Fruit fly (Drosophila melanogaster) whole organism, embryonic: Measurements from ENCODE around the gene NaPi-III.

Source experiments
- CG10431 ChIP-seq: fragments of 200-800 bp; sonication (Bioruptor generic); optimal IDR thresholded peaks from 3 replicates; lab custom pipeline; 2018; ENCODE audit warnings: missing biosample characterization, mild to moderate bottlenecking, missing genetic modification characterization
- CG11695 ChIP-seq: fragments of 200-800 bp; sonication (Bioruptor generic); IDR thresholded peaks from 3 replicates; pipeline ENCODE4 v1.3.6; 2022; ENCODE audit warnings: missing biosample characterization, missing genetic modification characterization
- CG13287 ChIP-seq: fragments of 200-800 bp; sonication (Bioruptor generic); IDR thresholded peaks from 2 replicates; pipeline ENCODE4 v1.3.6; 2022; ENCODE audit warnings: missing biosample characterization, missing genetic modification characterization; ENCODE audit not compliant: partially characterized antibody
- CG15073 ChIP-seq: fragments of 200-800 bp; sonication (Bioruptor generic); optimal IDR thresholded peaks from 2 replicates; lab custom pipeline; 2016; ENCODE audit warnings: missing biosample characterization, missing genetic modification characterization
- CG2202 ChIP-seq: fragments of 200-800 bp; sonication (Bioruptor generic); optimal IDR thresholded peaks from 2 replicates; lab custom pipeline; 2018; ENCODE audit warnings: missing biosample characterization, mild to moderate bottlenecking, missing genetic modification characterization
- CG33213 ChIP-seq: fragments of 200-800 bp; sonication (Bioruptor generic); optimal IDR thresholded peaks from 3 replicates; lab custom pipeline; 2016; ENCODE audit warnings: missing biosample characterization, missing genetic modification characterization
- CG3847 ChIP-seq: fragments of 200-800 bp; sonication (Bioruptor generic); IDR thresholded peaks from 2 replicates; pipeline ENCODE4 v1.3.6; 2022; ENCODE audit warnings: missing biosample characterization, missing genetic modification characterization
- CG43689 ChIP-seq: fragments of 200-800 bp; sonication (Bioruptor generic); IDR thresholded peaks from 2 replicates; pipeline ENCODE4 v1.3.6; 2022; ENCODE audit warnings: missing biosample characterization, missing genetic modification characterization
- CG4617 ChIP-seq: fragments of 200-800 bp; sonication (Bioruptor generic); optimal IDR thresholded peaks from 3 replicates; lab custom pipeline; 2016; ENCODE audit warnings: missing biosample characterization, missing genetic modification characterization, borderline replicate concordance
- CG7786 ChIP-seq: fragments of 200-800 bp; sonication (Bioruptor generic); optimal IDR thresholded peaks from 2 replicates; lab custom pipeline; 2016; ENCODE audit warnings: missing biosample characterization, missing genetic modification characterization
- CG9797 ChIP-seq: fragments of 200-800 bp; sonication (Bioruptor generic); optimal IDR thresholded peaks from 3 replicates; lab custom pipeline; 2018; ENCODE audit warnings: missing biosample characterization, mild to moderate bottlenecking, missing genetic modification characterization
- Dp ChIP-seq: fragments of 200-800 bp; sonication (Bioruptor generic); optimal IDR thresholded peaks from 2 replicates; lab custom pipeline; 2018; ENCODE audit warnings: missing biosample characterization, mild to moderate bottlenecking, missing genetic modification characterization, moderate library complexity
- Dref ChIP-seq: fragments of 200-800 bp; sonication (Bioruptor generic); IDR thresholded peaks from 2 replicates; pipeline ENCODE4 v1.3.6; 2022; ENCODE audit warnings: missing biosample characterization, missing genetic modification characterization
- E2f2 ChIP-seq: fragments of 200-800 bp; sonication (Bioruptor generic); IDR thresholded peaks from 2 replicates; pipeline ENCODE4 v1.3.6; 2022; ENCODE audit warnings: missing biosample characterization, missing genetic modification characterization
- Elba2 ChIP-seq: fragments of 200-800 bp; sonication (Bioruptor generic); optimal IDR thresholded peaks from 3 replicates; lab custom pipeline; 2016; ENCODE audit warnings: missing biosample characterization, missing genetic modification characterization
- Gug ChIP-seq: fragments of 200-800 bp; sonication (Bioruptor generic); IDR thresholded peaks from 4 replicates; pipeline ENCODE4 v1.3.6; 2022; ENCODE audit warnings: missing biosample characterization, missing genetic modification characterization
- Hr39 ChIP-seq: fragments of >200 bp; optimal IDR thresholded peaks from 2 replicates; lab custom pipeline; 2017
- MBD-R2 ChIP-seq: fragments of 200-800 bp; sonication (Bioruptor generic); IDR thresholded peaks from 2 replicates; pipeline ENCODE4 v1.3.6; 2022; ENCODE audit warnings: missing biosample characterization, missing genetic modification characterization
- MESR4 ChIP-seq: fragments of 200-800 bp; sonication (Bioruptor generic); optimal IDR thresholded peaks from 2 replicates; lab custom pipeline; 2018; ENCODE audit warnings: missing biosample characterization, mild to moderate bottlenecking, missing genetic modification characterization, moderate library complexity
- Med ChIP-seq: fragments of 200-800 bp; sonication (Bioruptor generic); peaks from one replicate; lab custom pipeline; 2016; ENCODE audit warnings: missing biosample characterization, missing genetic modification characterization, mild to moderate bottlenecking, inconsistent platforms, moderate library complexity
- Myb ChIP-seq: fragments of 200-800 bp; sonication (Bioruptor generic); optimal IDR thresholded peaks from 2 replicates; lab custom pipeline; 2016; ENCODE audit warnings: missing biosample characterization, missing genetic modification characterization
- Neu2 ChIP-seq: fragments of 200-800 bp; sonication (Bioruptor generic); optimal IDR thresholded peaks from 3 replicates; lab custom pipeline; 2016; ENCODE audit warnings: missing biosample characterization, missing genetic modification characterization, borderline replicate concordance
- aop ChIP-seq: fragments of 200-800 bp; sonication (Bioruptor generic); IDR thresholded peaks from 2 replicates; pipeline ENCODE4 v1.3.6; 2022; ENCODE audit warnings: missing biosample characterization, missing genetic modification characterization
- ara ChIP-seq: fragments of 200-800 bp; sonication (Bioruptor generic); IDR thresholded peaks from 2 replicates; pipeline ENCODE4 v1.3.6; 2022; ENCODE audit warnings: missing biosample characterization, missing genetic modification characterization
- bbx ChIP-seq: fragments of 200-800 bp; sonication (Bioruptor generic); IDR thresholded peaks from 2 replicates; pipeline ENCODE4 v1.3.6; 2022; ENCODE audit warnings: missing biosample characterization, missing genetic modification characterization; ENCODE audit not compliant: partially characterized antibody
- bowl ChIP-seq: fragments of 200-800 bp; sonication (Bioruptor generic); IDR thresholded peaks from 2 replicates; pipeline ENCODE4 v1.3.6; 2022; ENCODE audit warnings: missing biosample characterization, missing genetic modification characterization
- br ChIP-seq: fragments of >200 bp; optimal IDR thresholded peaks from 2 replicates; lab custom pipeline; 2017
- ci ChIP-seq: fragments of 200-800 bp; sonication (Bioruptor generic); IDR thresholded peaks from 3 replicates; pipeline ENCODE4 v1.3.6; 2022; ENCODE audit warnings: missing biosample characterization, missing genetic modification characterization
- crp ChIP-seq, 2 experiments: fragments of 200-800 bp; sonication (Bioruptor generic); optimal IDR thresholded peaks; 2 replicates in 1 of 2; 3 replicates in 1 of 2; lab custom pipeline; 2017; ENCODE audit warnings: missing biosample characterization in 2 of 2, missing genetic modification characterization in 2 of 2, mild to moderate bottlenecking in 1 of 2, moderate library complexity in 1 of 2
- dysf ChIP-seq: fragments of 200-800 bp; sonication (Bioruptor generic); IDR thresholded peaks from 3 replicates; pipeline ENCODE4 v1.3.6; 2022; ENCODE audit warnings: missing biosample characterization, missing genetic modification characterization
- fd96Cb ChIP-seq: fragments of 200-800 bp; sonication (Bioruptor generic); optimal IDR thresholded peaks from 2 replicates; lab custom pipeline; 2018; ENCODE audit warnings: missing biosample characterization, mild to moderate bottlenecking, missing genetic modification characterization, moderate library complexity
- gfzf ChIP-seq: fragments of 200-800 bp; sonication (Bioruptor generic); optimal IDR thresholded peaks from 2 replicates; lab custom pipeline; 2016; ENCODE audit warnings: missing biosample characterization, mild to moderate bottlenecking, missing genetic modification characterization, moderate library complexity
- insv ChIP-seq, 2 experiments: fragments of 200-800 bp; sonication (Bioruptor generic); optimal IDR thresholded peaks; 3 replicates each; lab custom pipeline; 2016 to 2018; ENCODE audit warnings: missing biosample characterization in 2 of 2, missing genetic modification characterization in 2 of 2
- luna ChIP-seq: fragments of 200-800 bp; sonication (Bioruptor generic); optimal IDR thresholded peaks from 2 replicates; lab custom pipeline; 2016; ENCODE audit warnings: missing biosample characterization, missing genetic modification characterization
- nerfin-1 ChIP-seq: fragments of 200-800 bp; sonication (Bioruptor generic); optimal IDR thresholded peaks from 3 replicates; lab custom pipeline; 2019; ENCODE audit warnings: missing biosample characterization, mild to moderate bottlenecking, missing genetic modification characterization, moderate library complexity
- otp ChIP-seq: fragments of 200-800 bp; sonication (Bioruptor generic); IDR thresholded peaks from 3 replicates; pipeline ENCODE4, ENCODE4 v1.3.6; 2022; ENCODE audit warnings: missing biosample characterization, missing genetic modification characterization
- pros ChIP-seq: fragments of 200-800 bp; sonication (Bioruptor generic); optimal IDR thresholded peaks from 3 replicates; lab custom pipeline; 2019; ENCODE audit warnings: missing biosample characterization, mild to moderate bottlenecking, missing genetic modification characterization, moderate library complexity
- pum ChIP-seq: fragments of 200-800 bp; sonication (Bioruptor generic); optimal IDR thresholded peaks from 2 replicates; lab custom pipeline; 2016; ENCODE audit warnings: missing biosample characterization, missing genetic modification characterization
- pzg ChIP-seq: fragments of 200-800 bp; sonication (Bioruptor generic); optimal IDR thresholded peaks from 3 replicates; lab custom pipeline; 2018; ENCODE audit warnings: missing biosample characterization, mild to moderate bottlenecking, missing genetic modification characterization, moderate library complexity
- sens ChIP-seq: fragments of 200-800 bp; sonication (Bioruptor generic); peaks from one replicate; lab custom pipeline; 2016; ENCODE audit warnings: missing biosample characterization, missing genetic modification characterization
- sob ChIP-seq: fragments of 200-800 bp; sonication (Bioruptor generic); IDR thresholded peaks from 2 replicates; pipeline ENCODE4 v1.3.6; 2022; ENCODE audit warnings: missing biosample characterization, missing genetic modification characterization
- stwl ChIP-seq: fragments of 200-800 bp; sonication (Bioruptor generic); optimal IDR thresholded peaks from 3 replicates; lab custom pipeline; 2018; ENCODE audit warnings: missing biosample characterization, mild to moderate bottlenecking, missing genetic modification characterization, moderate library complexity
- vvl ChIP-seq: fragments of 200-800 bp; sonication (Bioruptor generic); IDR thresholded peaks from 2 replicates; pipeline ENCODE4 v1.3.6; 2022; ENCODE audit warnings: missing biosample characterization, missing genetic modification characterization

NaPi-III gene

dm6 chr3L:11155380-11155779, 32.2 kb downstream of the NaPi-III start (continued):
- TF ChIP-seq pum (GFP tag; lab: Kevin White, UChicago) = no peak
- no peak for TF ChIP-seq Dref (GFP tag; lab: Robert Waterston, UW)
- no peak for TF ChIP-seq CG7786
- no peak for TF ChIP-seq aop (GFP tag; lab: Robert Waterston, UW)
- TF ChIP-seq sens (GFP tag; lab: Kevin White, UChicago) = peak; percentile 63
- TF ChIP-seq CG10431 = no peak
- TF ChIP-seq bowl (GFP tag; lab: Robert Waterston, UW) = no peak
- TF ChIP-seq CG15073 (GFP tag; lab: Kevin White, UChicago) = no peak
- TF ChIP-seq ara = 0 out of 2 replicates have a peak, but pooled peaks have one; percentile 14
- 0 out of 3 replicates have a peak, but pooled peaks have one; percentile 23 for TF ChIP-seq dysf (GFP tag; lab: Robert Waterston, UW)
- no peak for TF ChIP-seq CG2202
- TF ChIP-seq Dp (GFP tag; lab: Kevin White, UChicago) = no peak
- no peak for TF ChIP-seq CG3847 (GFP tag; lab: Robert Waterston, UW)
- TF ChIP-seq CG33213 (GFP tag; lab: Kevin White, UChicago) = no peak
- TF ChIP-seq pros (GFP tag; lab: Kevin White, UChicago) = no peak
- no peak for TF ChIP-seq nerfin-1 (tag; lab: Kevin White, UChicago)
- TF ChIP-seq CG11695 (GFP tag; lab: Robert Waterston, UW) = no peak; the same call in 2 of the 3 replicates
- no peak for TF ChIP-seq Gug (GFP tag; lab: Robert Waterston, UW)
- peak; percentile 45; the same call in 1 of the 2 replicates for TF ChIP-seq vvl (GFP tag; lab: Robert Waterston, UW)
- TF ChIP-seq ci = 0 out of 3 replicates have a peak, but pooled peaks have one; percentile 21

DNA sequence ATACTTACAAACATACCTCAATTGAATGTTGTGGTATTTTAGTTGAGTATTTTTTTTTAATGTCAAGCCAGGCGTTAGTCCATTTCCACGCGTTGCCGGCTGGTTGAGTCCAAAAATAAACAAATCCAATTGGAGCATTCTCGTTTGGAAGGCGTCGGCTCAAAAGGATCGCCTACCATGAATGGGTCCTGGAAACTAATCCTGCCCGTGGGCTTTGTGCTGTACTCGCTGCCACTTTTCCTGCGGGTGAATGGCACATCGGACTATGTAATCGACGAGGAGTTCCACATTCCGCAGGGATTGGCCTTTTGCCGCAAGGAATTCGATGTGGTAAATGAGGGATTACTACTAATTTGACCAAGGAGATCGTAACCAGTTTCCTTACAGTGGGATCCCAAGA, 41.8 kb downstream of the NaPi-III start, which contains the start of gene Alg10:
Gene Alg10 (plus strand): TSS at position 73 of the 400 bp plus-strand sequence.
- peak; percentile 52 for TF ChIP-seq CG9797 (GFP tag; lab: Kevin White, UChicago)
- TF ChIP-seq luna = no peak
- TF ChIP-seq CG4617 (GFP tag; lab: Kevin White, UChicago) = peak; percentile 7
- peak in 1 of 2 experiments; percentile 90 for TF ChIP-seq insv (GFP tag; optimal IDR thresholded peaks at IDR 0.05; lab: Kevin White, UChicago)
- TF ChIP-seq fd96Cb (tag; lab: Kevin White, UChicago) = no peak
- no peak for TF ChIP-seq Hr39 (lab: Kevin White, UChicago)
- TF ChIP-seq CG13287 (GFP tag; lab: Robert Waterston, UW) = peak; percentile 33; the same call in 1 of the 2 replicates
- peak; percentile 34 for TF ChIP-seq Myb
- TF ChIP-seq sob = no peak
- TF ChIP-seq MESR4 (GFP tag; lab: Kevin White, UChicago) = peak; percentile 23
- TF ChIP-seq pzg (GFP tag; lab: Kevin White, UChicago) = peak; percentile 32
- peak; percentile 95 for TF ChIP-seq Neu2 (GFP tag; lab: Kevin White, UChicago)
- no peak for TF ChIP-seq otp (GFP tag; lab: Robert Waterston, UW)
- TF ChIP-seq E2f2 (GFP tag; lab: Robert Waterston, UW) = peak; percentile 30; the same call in 1 of the 2 replicates
- TF ChIP-seq Dp (GFP tag; lab: Kevin White, UChicago) = peak; percentile 24
- TF ChIP-seq bbx (GFP tag; lab: Robert Waterston, UW) = peak; percentile 13; the same call in 1 of the 2 replicates
- peak; percentile 63 for TF ChIP-seq Med
- peak; percentile 69 for TF ChIP-seq MBD-R2 (GFP tag; lab: Robert Waterston, UW)
- TF ChIP-seq gfzf (GFP tag; lab: Kevin White, UChicago) = peak; percentile 77
- peak; percentile 80 for TF ChIP-seq stwl (tag; lab: Kevin White, UChicago)
- peak; percentile 38 for TF ChIP-seq Elba2
- TF ChIP-seq br (lab: Kevin White, UChicago) = no peak
- 0 out of 2 replicates have a peak, but pooled peaks have one; percentile 22 for TF ChIP-seq CG43689 (GFP tag; lab: Robert Waterston, UW)
- peak in 1 of 2 experiments; percentile 51 for TF ChIP-seq crp (GFP tag; optimal IDR thresholded peaks at IDR 0.05; lab: Kevin White, UChicago)
